Fruit fly (Drosophila melanogaster): Measurements from ENCODE around the gene Prx6a.

dm6 chr2L:2845634-2846033 lies 32.4 kb downstream of the Prx6a start, which contains the start of gene CG18557:
- TF ChIP-seq usp (GFP tag; optimal IDR thresholded peaks at IDR 0.05) = no peak
- no peak for TF ChIP-seq CG8478 (optimal IDR thresholded peaks at IDR 0.05)
- no peak for TF ChIP-seq pan (optimal IDR thresholded peaks at IDR 0.05)
- TF ChIP-seq psq (optimal IDR thresholded peaks at IDR 0.05) = no peak
- no peak for TF ChIP-seq EcR (GFP tag; optimal IDR thresholded peaks at IDR 0.05)
